Worm (Caenorhabditis elegans): ENCODE results near the gene C35D10.6.

C35D10.6 gene

DNA sequence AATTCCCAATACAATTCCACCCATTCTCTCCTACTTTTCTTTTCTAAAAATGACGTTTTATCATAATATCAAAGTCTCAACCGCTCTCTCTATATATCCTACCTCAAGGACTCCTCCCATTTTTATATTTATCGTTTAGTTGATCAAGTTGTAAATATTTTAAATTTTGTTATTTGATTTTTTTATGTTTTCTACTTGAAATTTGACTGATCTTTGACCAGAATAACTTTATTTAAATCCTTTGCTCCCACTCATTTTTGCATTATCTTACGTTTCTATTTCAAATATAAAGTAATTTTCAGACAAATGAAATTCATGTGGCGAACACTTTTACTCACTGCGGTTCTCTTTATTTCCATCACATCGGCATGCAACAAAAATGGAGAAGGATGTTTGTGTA, 21.7 kb upstream of the C35D10.6 start, which contains the start of the genes acbp-7 and F26A1.19:
Gene acbp-7 (plus strand): TSS at position 301 of the 400 bp plus-strand sequence.
Gene F26A1.19 (plus strand): TSS at position 303 of the 400 bp plus-strand sequence.
- TF ChIP-seq K09A11.1 (tag; optimal IDR thresholded peaks at IDR 0.05; ENCODE audit: insufficient read depth): no peak
- TF ChIP-seq sdc-2 (tag; optimal IDR thresholded peaks at IDR 0.05): no peak
- TF ChIP-seq C38D4.7 (GFP tag; optimal IDR thresholded peaks at IDR 0.05): no peak
- TF ChIP-seq unc-3 (GFP tag; conservative IDR thresholded peaks at IDR 0.05): no peak
- no peak for TF ChIP-seq unc-3 (tag; optimal IDR thresholded peaks at IDR 0.05)
- TF ChIP-seq ceh-30 (tag; optimal IDR thresholded peaks at IDR 0.05): no peak
- no peak for TF ChIP-seq unc-42 (tag; optimal IDR thresholded peaks at IDR 0.05)
- TF ChIP-seq tbx-7 (tag; optimal IDR thresholded peaks at IDR 0.05): no peak
- TF ChIP-seq hlh-6 (tag; optimal IDR thresholded peaks at IDR 0.05): no peak
- no peak for TF ChIP-seq madf-2 (tag; optimal IDR thresholded peaks at IDR 0.05)
- TF ChIP-seq pros-1 (tag; optimal IDR thresholded peaks at IDR 0.05): no peak
- TF ChIP-seq npax-4 (tag; optimal IDR thresholded peaks at IDR 0.05): no peak
- no peak for TF ChIP-seq ceh-48 (tag; optimal IDR thresholded peaks at IDR 0.05)
- TF ChIP-seq hlh-30 (tag; optimal IDR thresholded peaks at IDR 0.05; ENCODE audit: insufficient read depth): no peak

DNA sequence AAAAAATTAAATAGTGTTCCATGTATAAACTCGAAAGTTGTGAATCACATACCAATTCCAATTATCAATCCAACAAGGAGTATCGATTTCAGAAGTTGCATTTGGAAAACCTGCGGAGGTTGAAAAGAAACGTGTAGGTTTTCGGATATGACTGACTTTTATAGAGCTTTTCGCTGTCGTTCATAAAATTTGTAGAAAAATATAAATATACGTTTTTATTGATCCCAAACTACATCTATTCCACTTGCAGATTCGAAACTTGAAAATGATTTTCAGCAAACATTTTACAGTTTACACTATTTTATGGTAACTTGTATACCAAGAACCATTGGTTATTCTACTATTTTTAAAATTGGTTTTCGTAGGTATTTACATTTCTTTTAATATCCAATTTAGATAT, 17.0 kb upstream of the C35D10.6 start, which contains the start of gene clec-156:
Gene clec-156 (minus strand): TSS at position 101 of the 400 bp plus-strand sequence.
- TF ChIP-seq eyg-1 (tag; optimal IDR thresholded peaks at IDR 0.05) (no peak), tbx-2 (tag; optimal IDR thresholded peaks at IDR 0.05) (no peak), unc-55 (GFP tag; optimal IDR thresholded peaks at IDR 0.05) (no peak), fax-1 (tag; optimal IDR thresholded peaks at IDR 0.05) (no peak), fkh-10 (GFP tag; optimal IDR thresholded peaks at IDR 0.05) (no peak), ceh-48 (tag; optimal IDR thresholded peaks at IDR 0.05) (no peak), ceh-2 (tag; optimal IDR thresholded peaks at IDR 0.05) (no peak), nfya-1 (tag; optimal IDR thresholded peaks at IDR 0.05) (no peak), che-1 (tag; optimal IDR thresholded peaks at IDR 0.05) (no peak), ceh-34 (tag; optimal IDR thresholded peaks at IDR 0.05) (no peak), hlh-6 (tag; optimal IDR thresholded peaks at IDR 0.05) (no peak), ref-2 (tag; optimal IDR thresholded peaks at IDR 0.05) (no peak), hlh-8 (tag; optimal IDR thresholded peaks at IDR 0.05) (no peak), zip-5 (tag; optimal IDR thresholded peaks at IDR 0.05) (no peak)

DNA sequence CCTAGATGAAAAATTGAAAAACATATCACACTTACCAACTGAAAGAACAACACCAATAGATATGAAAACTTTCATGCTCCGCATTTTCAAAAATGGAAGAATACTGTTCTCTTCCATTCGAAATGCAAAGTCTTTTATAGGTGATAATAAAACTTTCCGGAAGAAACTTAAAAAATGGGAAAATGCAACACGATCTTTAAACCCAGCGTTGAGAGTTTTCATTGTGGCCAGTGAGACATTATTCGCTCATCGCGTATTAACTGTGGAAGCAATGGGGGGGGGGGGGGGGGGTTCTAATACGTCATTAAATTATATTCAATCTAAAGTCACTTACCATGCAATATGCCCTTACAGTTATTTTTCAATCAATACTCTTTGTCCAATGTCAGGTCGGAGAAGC, 14.8 kb upstream of the C35D10.6 start, which contains the start of the genes clec-157 and fkh-5:
Gene clec-157 (minus strand): TSS at position 101 of the 400 bp plus-strand sequence.
Gene fkh-5 (plus strand): TSS at position 336 of the 400 bp plus-strand sequence.
- TF ChIP-seq ets-4 (tag; optimal IDR thresholded peaks at IDR 0.05) (no peak), pax-1 (tag; optimal IDR thresholded peaks at IDR 0.05) (no peak), fax-1 (tag; optimal IDR thresholded peaks at IDR 0.05) (no peak), nhr-11 (tag; optimal IDR thresholded peaks at IDR 0.05) (no peak), elt-2 (tag; optimal IDR thresholded peaks at IDR 0.05) (no peak), odd-2 (tag; optimal IDR thresholded peaks at IDR 0.05) (no peak), nhr-232 (tag; optimal IDR thresholded peaks at IDR 0.05) (no peak), ceh-34 (tag; optimal IDR thresholded peaks at IDR 0.05) (no peak), sox-2 (GFP tag; IDR thresholded peaks at IDR 0.05) (no peak), eyg-1 (tag; optimal IDR thresholded peaks at IDR 0.05) (no peak)

DNA sequence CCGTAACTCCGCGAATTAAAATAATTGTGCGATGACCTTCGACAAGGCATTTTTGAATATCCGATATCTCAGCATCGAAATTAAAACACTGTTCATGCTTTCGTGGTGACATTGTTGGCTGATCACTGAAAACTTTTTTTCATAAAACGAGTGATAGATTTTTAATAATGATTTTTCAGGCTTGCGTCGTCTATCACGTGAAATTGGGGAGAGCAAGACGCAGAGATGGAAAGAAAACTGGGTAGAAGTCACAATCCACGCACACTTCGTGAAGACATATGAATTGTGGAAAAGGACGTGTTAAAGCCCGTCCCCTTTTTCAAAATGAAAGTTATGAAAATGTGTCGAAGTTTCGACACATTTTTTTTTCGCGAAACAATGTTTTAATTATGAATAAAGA, 9.4 kb upstream of the C35D10.6 start, which contains the start of gene nonu-1:
Gene nonu-1 (minus strand): TSS at position 169 of the 400 bp plus-strand sequence.
- TF ChIP-seq hlh-30 (tag; optimal IDR thresholded peaks at IDR 0.05; ENCODE audit: insufficient read depth) (peak; percentile 81), elt-2 (tag; optimal IDR thresholded peaks at IDR 0.05) (no peak), ceh-6 (GFP tag; optimal IDR thresholded peaks at IDR 0.05) (no peak)

DNA sequence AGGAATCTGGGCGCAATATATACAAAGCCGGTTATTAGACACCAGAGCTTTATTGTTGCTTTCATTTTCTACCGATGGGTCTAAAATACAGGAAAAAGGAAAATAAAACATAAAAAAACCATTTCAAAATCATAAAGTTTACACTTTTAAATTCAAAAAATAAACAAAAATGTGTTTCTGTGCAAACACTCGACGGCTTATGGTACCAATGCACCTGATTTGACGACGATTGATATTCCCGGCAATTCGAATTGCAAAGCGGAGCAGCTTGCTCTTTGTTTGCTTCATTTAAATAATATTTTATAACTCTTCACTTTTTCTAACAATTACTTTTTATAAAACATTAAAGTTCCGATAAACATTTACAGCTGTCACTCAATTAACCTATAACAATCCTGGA, 9.0 kb upstream of the C35D10.6 start, which contains the start of gene F26A1.1:
Gene F26A1.1 (plus strand): TSS at position 369 of the 400 bp plus-strand sequence.
- TF ChIP-seq sox-4 (tag; optimal IDR thresholded peaks at IDR 0.05) (no peak), ztf-16 (tag; optimal IDR thresholded peaks at IDR 0.05) (no peak), C08G9.2 (tag; optimal IDR thresholded peaks at IDR 0.05) (no peak), ahr-1 (tag; optimal IDR thresholded peaks at IDR 0.05) (no peak), ama-1 (optimal IDR thresholded peaks at IDR 0.05) (no peak), tbx-2 (tag; optimal IDR thresholded peaks at IDR 0.05) (no peak)

All from whole organism, late embryonic.